In the genomic region with DNA sequence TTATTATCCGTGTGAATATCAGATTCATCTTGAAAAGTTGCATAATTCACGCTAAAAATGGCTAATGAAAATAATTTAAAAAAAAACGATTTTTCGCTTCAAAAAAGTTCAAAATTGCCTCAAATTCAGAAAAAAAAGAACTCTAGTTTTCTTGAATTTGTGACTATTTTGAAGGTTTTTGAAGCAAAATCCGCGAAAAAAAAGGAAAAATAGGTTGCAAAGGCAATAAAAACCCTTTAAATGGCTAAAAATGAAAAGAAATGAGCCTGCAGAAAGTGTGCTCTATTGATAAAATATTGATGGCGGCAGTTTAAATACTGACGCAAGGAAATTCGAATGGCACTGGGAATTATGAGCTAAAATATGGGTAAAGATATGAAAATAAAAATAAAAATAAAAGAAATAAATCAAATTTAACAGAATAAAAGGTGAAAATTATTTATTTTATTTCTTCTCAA, we compare ENCODE assay signal across 1 worm cellular context.
TF ChIP-seq lines count a peak whose summit lies in the region.

A gene (minus strand): TSS at position 51 of the 458 bp plus-strand sequence.

TF ChIP-seq in whole organism, L1 larva, 84 proteins besides CTCF, POLR2A, EP300 and RAD21 (continued from another document):
- TF ChIP-seq C34B4.2 (tag; optimal IDR thresholded peaks at IDR 0.05; lab: Kevin White, UChicago) (no peak), pax-3 (tag; optimal IDR thresholded peaks at IDR 0.05; lab: Kevin White, UChicago) (no peak), xbp-1 (tag; optimal IDR thresholded peaks at IDR 0.05; lab: Kevin White, UChicago) (peak; percentile 20), alr-1 (tag; optimal IDR thresholded peaks at IDR 0.05; lab: Kevin White, UChicago; ENCODE audit: borderline replicate concordance) (no peak), vab-15 (tag; optimal IDR thresholded peaks at IDR 0.05; lab: Kevin White, UChicago) (no peak), swsn-7 (tag; optimal IDR thresholded peaks at IDR 0.05; lab: Kevin White, UChicago) (no peak), nhr-90 (tag; optimal IDR thresholded peaks at IDR 0.05; lab: Kevin White, UChicago; ENCODE audit: poor library complexity) (no peak), fkh-4 (tag; optimal IDR thresholded peaks at IDR 0.05; lab: Kevin White, UChicago; ENCODE audit: borderline replicate concordance) (no peak), blmp-1 (tag; optimal IDR thresholded peaks at IDR 0.05; lab: Kevin White, UChicago) (no peak), lsy-2 (tag; optimal IDR thresholded peaks at IDR 0.05; lab: Kevin White, UChicago) (peak; percentile 17 to 68), rnt-1 (tag; optimal IDR thresholded peaks at IDR 0.05; lab: Kevin White, UChicago) (no peak), Y116A8C.19 (tag; optimal IDR thresholded peaks at IDR 0.05; lab: Kevin White, UChicago; ENCODE audit: borderline replicate concordance) (no peak), jun-1 (tag; optimal IDR thresholded peaks at IDR 0.05; lab: Kevin White, UChicago) (no peak), ama-1 (optimal IDR thresholded peaks at IDR 0.05; lab: Kevin White, UChicago) (no peak), hlh-4 (tag; optimal IDR thresholded peaks at IDR 0.05; lab: Kevin White, UChicago) (no peak), sox-4 (tag; optimal IDR thresholded peaks at IDR 0.05; lab: Kevin White, UChicago) (no peak), fkh-8 (tag; optimal IDR thresholded peaks at IDR 0.05; lab: Kevin White, UChicago) (no peak), mef-2 (tag; optimal IDR thresholded peaks at IDR 0.05; lab: Kevin White, UChicago) (no peak)
